Worm (Caenorhabditis elegans): ENCODE measurements around the gene igeg-2.

- TF ChIP-seq nhr-28 (tag; optimal IDR thresholded peaks at IDR 0.05) (no peak), lin-39 (tag; optimal IDR thresholded peaks at IDR 0.05) (no peak), nhr-237 (tag; optimal IDR thresholded peaks at IDR 0.05) (no peak), mep-1 (tag; optimal IDR thresholded peaks at IDR 0.05) (no peak), aly-2 (tag; optimal IDR thresholded peaks at IDR 0.05) (no peak), nhr-111 (GFP tag; optimal IDR thresholded peaks at IDR 0.05) (no peak), nhr-42 (GFP tag; IDR thresholded peaks at IDR 0.05) (no peak), spr-1 (tag; optimal IDR thresholded peaks at IDR 0.05) (no peak), jun-1 (tag; optimal IDR thresholded peaks at IDR 0.05) (no peak), skn-1 (tag; optimal IDR thresholded peaks at IDR 0.05) (no peak)
These were observed at the start of gene igeg-2 for ce11 chrX:11446535-11446934.

Measured in whole organism, L4 larva.